Fruit fly (Drosophila melanogaster) whole organism, embryonic: ENCODE data around the gene CG2854.
A peak's percentile ranks its signal among the peaks of the same experiment; 100 is the strongest.

ENCODE experiments used
- Adf1 ChIP-seq: fragments of 200-800 bp; sonication (Bioruptor generic); IDR thresholded peaks from 2 replicates; pipeline ENCODE4 v1.3.6; 2022; ENCODE audit warnings: missing biosample characterization, missing genetic modification characterization
- BEAF-32 ChIP-seq: fragments of 200-800 bp; sonication (Bioruptor generic); optimal IDR thresholded peaks from 3 replicates; lab custom pipeline; 2017; ENCODE audit warnings: missing biosample characterization, missing genetic modification characterization, mild to moderate bottlenecking, moderate library complexity, missing genetic modification reagents
- Blimp-1 ChIP-seq: fragments of 200-800 bp; sonication (Bioruptor generic); optimal IDR thresholded peaks from 3 replicates; lab custom pipeline; 2018; ENCODE audit warnings: missing biosample characterization, missing genetic modification characterization, mild to moderate bottlenecking, moderate library complexity, missing genetic modification reagents
- CG12769 ChIP-seq: fragments of 200-800 bp; sonication (Bioruptor generic); optimal IDR thresholded peaks from 2 replicates; lab custom pipeline; 2019; ENCODE audit warnings: missing biosample characterization, mild to moderate bottlenecking, missing genetic modification characterization, moderate library complexity
- CG13287 ChIP-seq: fragments of 200-800 bp; sonication (Bioruptor generic); IDR thresholded peaks from 2 replicates; pipeline ENCODE4 v1.3.6; 2022; ENCODE audit warnings: missing biosample characterization, missing genetic modification characterization; ENCODE audit not compliant: partially characterized antibody
- CG17568 ChIP-seq: fragments of 200-800 bp; sonication (Bioruptor generic); optimal IDR thresholded peaks from 2 replicates; lab custom pipeline; 2018; ENCODE audit warnings: missing biosample characterization, mild to moderate bottlenecking, missing genetic modification characterization, moderate library complexity
- CG42726 ChIP-seq: fragments of 200-800 bp; sonication (Bioruptor generic); IDR thresholded peaks from 2 replicates; pipeline ENCODE4 v1.3.6; 2022; ENCODE audit warnings: missing biosample characterization, missing genetic modification characterization; ENCODE audit not compliant: partially characterized antibody
- CG4424 ChIP-seq: fragments of 200-800 bp; sonication (Bioruptor generic); optimal IDR thresholded peaks from 3 replicates; lab custom pipeline; 2016; ENCODE audit warnings: missing biosample characterization, missing genetic modification characterization
- CG4854 ChIP-seq: fragments of 200-800 bp; sonication (Bioruptor generic); optimal IDR thresholded peaks from 2 replicates; lab custom pipeline; 2016; ENCODE audit warnings: missing biosample characterization, missing genetic modification characterization, inconsistent platforms
- CG6654 ChIP-seq: fragments of 200-800 bp; sonication (Bioruptor generic); optimal IDR thresholded peaks from 2 replicates; lab custom pipeline; 2017; ENCODE audit warnings: missing biosample characterization, mild to moderate bottlenecking, missing genetic modification characterization
- ERR ChIP-seq: fragments of 200-800 bp; sonication (Bioruptor generic); optimal IDR thresholded peaks from 2 replicates; lab custom pipeline; 2016; ENCODE audit warnings: missing biosample characterization, missing genetic modification characterization
- Mad ChIP-seq: fragments of 200-800 bp; sonication (Bioruptor generic); optimal IDR thresholded peaks from 2 replicates; lab custom pipeline; 2016; ENCODE audit warnings: missing biosample characterization, missing genetic modification characterization
- Med ChIP-seq: fragments of 200-800 bp; sonication (Bioruptor generic); peaks from one replicate; lab custom pipeline; 2016; ENCODE audit warnings: missing biosample characterization, missing genetic modification characterization, mild to moderate bottlenecking, inconsistent platforms, moderate library complexity
- Mrtf ChIP-seq: fragments of 200-800 bp; sonication (Bioruptor generic); IDR thresholded peaks from 3 replicates; pipeline ENCODE4 v1.3.6; 2022; ENCODE audit warnings: missing biosample characterization, missing genetic modification characterization
- NC2β ChIP-seq: fragments of 200-800 bp; sonication (Bioruptor generic); optimal IDR thresholded peaks from 2 replicates; lab custom pipeline; 2016; ENCODE audit warnings: missing biosample characterization, missing genetic modification characterization
- Stat92E ChIP-seq, 3 experiments: fragments of >200 bp in 2 of 3; fragments of 200-800 bp in 1 of 3; sonication (Bioruptor generic) in 1 of 3; optimal IDR thresholded peaks; 2 replicates each; lab custom pipeline; 2017 to 2019; ENCODE audit warnings: missing biosample characterization in 3 of 3, missing genetic modification characterization in 3 of 3, mild to moderate bottlenecking in 1 of 3, moderate library complexity in 1 of 3
- Tbp ChIP-seq: fragments of >200 bp; optimal IDR thresholded peaks from 2 replicates; lab custom pipeline; 2018; ENCODE audit warnings: missing biosample characterization, missing genetic modification characterization
- Trl ChIP-seq, 3 experiments: fragments of >200 bp in 2 of 3; fragments of 200-800 bp in 1 of 3; sonication (Bioruptor generic) in 1 of 3; optimal IDR thresholded peaks; 2 replicates in 1 of 3; 3 replicates in 2 of 3; lab custom pipeline; 2016 to 2017; ENCODE audit warnings: missing biosample characterization in 1 of 3, missing genetic modification characterization in 1 of 3
- az2 ChIP-seq: fragments of 200-800 bp; sonication (Bioruptor generic); optimal IDR thresholded peaks from 3 replicates; lab custom pipeline; 2016; ENCODE audit warnings: missing biosample characterization, missing genetic modification characterization
- cato ChIP-seq: fragments of 200-800 bp; sonication (Bioruptor generic); optimal IDR thresholded peaks from 2 replicates; lab custom pipeline; 2016; ENCODE audit warnings: missing biosample characterization, missing genetic modification characterization, borderline replicate concordance
- chinmo ChIP-seq: fragments of 200-800 bp; sonication (Bioruptor generic); IDR thresholded peaks from 4 replicates; pipeline ENCODE4 v1.3.6; 2022; ENCODE audit warnings: missing biosample characterization, missing genetic modification characterization; ENCODE audit not compliant: partially characterized antibody
- chn ChIP-seq: fragments of 200-800 bp; sonication (Bioruptor generic); optimal IDR thresholded peaks from 2 replicates; lab custom pipeline; 2016; ENCODE audit warnings: missing biosample characterization, missing genetic modification characterization
- crol ChIP-seq: fragments of 200-800 bp; sonication (Bioruptor generic); IDR thresholded peaks from 2 replicates; pipeline ENCODE4 v1.3.6; 2022; ENCODE audit warnings: missing biosample characterization, missing genetic modification characterization
- en ChIP-seq: fragments of 200-800 bp; sonication (Bioruptor generic); optimal IDR thresholded peaks from 2 replicates; lab custom pipeline; 2016; ENCODE audit warnings: missing biosample characterization, missing genetic modification characterization
- insv ChIP-seq, 2 experiments: fragments of 200-800 bp; sonication (Bioruptor generic); optimal IDR thresholded peaks; 3 replicates each; lab custom pipeline; 2016 to 2018; ENCODE audit warnings: missing biosample characterization in 2 of 2, missing genetic modification characterization in 2 of 2
- jumu ChIP-seq: fragments of 200-800 bp; sonication (Bioruptor generic); optimal IDR thresholded peaks from 3 replicates; lab custom pipeline; 2016; ENCODE audit warnings: missing biosample characterization, missing genetic modification characterization
- kni ChIP-seq: fragments of 200-800 bp; sonication (Bioruptor generic); optimal IDR thresholded peaks from 3 replicates; lab custom pipeline; 2017; ENCODE audit warnings: mild to moderate bottlenecking, missing biosample characterization, missing genetic modification reagents, missing genetic modification characterization
- luna ChIP-seq: fragments of 200-800 bp; sonication (Bioruptor generic); optimal IDR thresholded peaks from 2 replicates; lab custom pipeline; 2016; ENCODE audit warnings: missing biosample characterization, missing genetic modification characterization
- nom ChIP-seq: fragments of 200-800 bp; sonication (Bioruptor generic); optimal IDR thresholded peaks from 2 replicates; lab custom pipeline; 2017; ENCODE audit warnings: missing biosample characterization, missing genetic modification characterization, mild to moderate bottlenecking, moderate library complexity, missing genetic modification reagents
- onecut ChIP-seq: fragments of 200-800 bp; sonication (Bioruptor generic); IDR thresholded peaks from 2 replicates; pipeline ENCODE4 v1.3.6; 2022; ENCODE audit warnings: missing biosample characterization, missing genetic modification characterization
- pfk ChIP-seq: fragments of 200-800 bp; sonication (Bioruptor generic); optimal IDR thresholded peaks from 2 replicates; lab custom pipeline; 2018; ENCODE audit warnings: missing biosample characterization, mild to moderate bottlenecking, missing genetic modification characterization, moderate library complexity
- prd ChIP-seq, 3 experiments: fragments of >200 bp in 2 of 3; fragments of 200-800 bp in 1 of 3; sonication (Bioruptor generic) in 1 of 3; optimal IDR thresholded peaks in 2 of 3; IDR thresholded peaks in 1 of 3; 2 replicates in 2 of 3; 3 replicates in 1 of 3; pipeline versions ENCODE4 v1.3.6 to Lab custom; 2017 to 2022; ENCODE audit warnings: missing biosample characterization in 1 of 3, missing genetic modification characterization in 1 of 3
- ranshi ChIP-seq: fragments of 200-800 bp; sonication (Bioruptor generic); IDR thresholded peaks from 2 replicates; pipeline ENCODE4 v1.3.6; 2022; ENCODE audit warnings: missing biosample characterization, missing genetic modification characterization
- repo ChIP-seq: fragments of 200-800 bp; sonication (Bioruptor generic); optimal IDR thresholded peaks from 2 replicates; lab custom pipeline; 2016; ENCODE audit warnings: missing biosample characterization, missing genetic modification characterization
- ro ChIP-seq: fragments of 200-800 bp; sonication (Bioruptor generic); IDR thresholded peaks from 2 replicates; pipeline ENCODE4 v1.3.6; 2022; ENCODE audit warnings: missing biosample characterization, missing genetic modification characterization
- sd ChIP-seq: fragments of 200-800 bp; sonication (Bioruptor generic); optimal IDR thresholded peaks from 3 replicates; lab custom pipeline; 2018; ENCODE audit warnings: missing biosample characterization, mild to moderate bottlenecking, missing genetic modification characterization, moderate library complexity
- seq ChIP-seq: fragments of 200-800 bp; sonication (Bioruptor generic); IDR thresholded peaks from 2 replicates; pipeline ENCODE4 v1.3.6; 2022; ENCODE audit warnings: missing biosample characterization, missing genetic modification characterization
- sqz ChIP-seq: fragments of 200-800 bp; sonication (Bioruptor generic); optimal IDR thresholded peaks from 3 replicates; lab custom pipeline; 2018; ENCODE audit warnings: missing biosample characterization, mild to moderate bottlenecking, missing genetic modification characterization

Gene CG2854

DNA sequence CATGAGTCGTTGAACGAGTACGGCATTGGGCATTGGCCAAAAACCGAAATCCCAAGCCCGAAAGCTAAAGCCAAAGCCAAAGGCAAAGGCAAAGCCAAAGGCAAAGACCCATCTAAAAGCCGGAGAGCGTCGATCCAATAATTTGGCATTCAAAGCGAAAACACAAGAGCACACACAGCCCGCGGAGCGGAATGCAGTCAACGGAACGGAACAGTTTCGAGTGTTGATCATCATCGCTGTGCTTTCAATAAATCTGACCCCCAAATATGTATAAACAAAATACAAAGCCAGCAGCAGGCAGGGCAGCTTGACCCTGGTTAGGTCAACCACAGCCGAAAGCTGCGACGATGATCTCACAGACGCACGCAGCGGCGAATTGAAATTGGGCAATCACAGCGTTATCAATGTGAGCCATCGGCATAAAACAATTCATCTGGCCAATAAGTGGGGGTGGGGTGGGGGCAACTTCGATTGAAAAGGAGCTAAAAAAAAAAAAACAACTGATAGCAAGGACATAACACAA is 48.1 kb upstream of the CG2854 start (continued):
- no peak for TF ChIP-seq luna (GFP tag; lab: Kevin White, UChicago)
- TF ChIP-seq CG6654: no peak
- no peak for TF ChIP-seq ERR
- TF ChIP-seq prd (optimal IDR thresholded peaks at IDR 0.05; lab: Kevin White, UChicago): no peak
- TF ChIP-seq prd (GFP tag; IDR thresholded peaks at IDR 0.05; lab: Robert Waterston, UW): no peak
- TF ChIP-seq jumu (GFP tag; lab: Kevin White, UChicago): no peak
- no peak for TF ChIP-seq ro (GFP tag; lab: Robert Waterston, UW)
- TF ChIP-seq chn (GFP tag; lab: Kevin White, UChicago): no peak
- TF ChIP-seq BEAF-32 (GFP tag; lab: Kevin White, UChicago): no peak
- no peak for TF ChIP-seq NC2β
- no peak for TF ChIP-seq CG4854 (GFP tag; lab: Kevin White, UChicago)
- no peak for TF ChIP-seq CG13287 (GFP tag; lab: Robert Waterston, UW)
- no peak for TF ChIP-seq cato (GFP tag; lab: Kevin White, UChicago)
- peak; percentile 27 for TF ChIP-seq CG12769 (tag; lab: Kevin White, UChicago)
- TF ChIP-seq Mrtf (GFP tag; lab: Robert Waterston, UW): no peak
- no peak for TF ChIP-seq onecut (GFP tag; lab: Robert Waterston, UW)
- TF ChIP-seq seq (GFP tag; lab: Robert Waterston, UW): no peak
- TF ChIP-seq chinmo (GFP tag; lab: Robert Waterston, UW): peak; percentile 93
- TF ChIP-seq en (GFP tag; lab: Kevin White, UChicago): no peak
- no peak for TF ChIP-seq Stat92E (GFP tag; optimal IDR thresholded peaks at IDR 0.05; lab: Kevin White, UChicago)
- no peak for TF ChIP-seq nom (GFP tag; lab: Kevin White, UChicago)
- TF ChIP-seq Adf1 (GFP tag; lab: Robert Waterston, UW): no peak
- TF ChIP-seq repo: no peak
- peak; percentile 70 for TF ChIP-seq Med (GFP tag; lab: Kevin White, UChicago)
- no peak for TF ChIP-seq Tbp (GFP tag; lab: Kevin White, UChicago)
- no peak for TF ChIP-seq CG4424 (GFP tag; lab: Kevin White, UChicago)
- TF ChIP-seq pfk (GFP tag; lab: Kevin White, UChicago): peak; percentile 61
- no peak for TF ChIP-seq ranshi (GFP tag; lab: Robert Waterston, UW)
- TF ChIP-seq az2: no peak
- no peak for TF ChIP-seq insv (GFP tag; optimal IDR thresholded peaks at IDR 0.05; lab: Kevin White, UChicago)

DNA sequence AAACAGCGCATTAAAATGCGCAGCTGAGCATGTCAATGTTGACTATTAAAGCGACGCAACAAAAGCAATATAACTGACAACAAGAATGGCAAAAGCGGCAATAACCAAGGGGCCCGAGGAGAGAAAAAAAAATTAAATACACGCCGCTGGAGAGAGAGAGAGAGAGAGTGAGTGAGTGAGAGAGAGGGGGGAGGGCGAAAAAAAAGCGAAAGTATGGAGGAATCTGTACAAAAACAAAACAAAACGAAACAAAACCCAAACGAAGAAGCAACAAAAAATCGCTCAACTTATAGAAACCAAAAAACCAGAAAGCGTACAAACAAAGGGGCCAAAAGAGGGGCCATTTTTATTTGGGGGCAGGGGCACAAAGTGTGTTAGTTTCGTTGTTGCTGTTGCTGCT is 43.5 kb upstream of the CG2854 start:
- TF ChIP-seq CG42726 (no peak), sd (tag; lab: Kevin White, UChicago) (peak; percentile 27), Med (GFP tag; lab: Kevin White, UChicago) (peak; percentile 1), sqz (GFP tag; lab: Kevin White, UChicago) (peak; percentile 73), Trl (optimal IDR thresholded peaks at IDR 0.05; lab: Kevin White, UChicago) (peak; percentile 16 to 60), Trl (GFP tag; optimal IDR thresholded peaks at IDR 0.05; lab: Kevin White, UChicago) (no peak), crol (peak; percentile 45; the same call in 1 of the 2 replicates), Mad (GFP tag; lab: Kevin White, UChicago) (no peak), CG17568 (GFP tag; lab: Kevin White, UChicago) (no peak), kni (GFP tag; lab: Kevin White, UChicago) (peak; percentile 27), Blimp-1 (peak; percentile 99), chinmo (GFP tag; lab: Robert Waterston, UW) (0 out of 4 replicates have a peak, but pooled peaks have one; percentile 28)
